Worm (Caenorhabditis elegans) whole organism, midembryonic: ENCODE results near the gene har-1.

Source experiments
- T22C8.4 ChIP-seq: fragments of 200-800 bp; sonication (Bioruptor generic); IDR thresholded peaks from 2 replicates; pipeline ENCODE4 v1.3.6; 2022; ENCODE audit warnings: missing genetic modification characterization, missing compliant biosample characterization
- cog-1 ChIP-seq: sonication (generic microtip); optimal IDR thresholded peaks from 2 replicates; lab custom pipeline; 2016; ENCODE audit warnings: missing genetic modification characterization, missing compliant biosample characterization
- flt-1 ChIP-seq: fragments of 200-800 bp; sonication (Bioruptor generic); IDR thresholded peaks from 2 replicates; pipeline ENCODE4 v1.3.6; 2022; ENCODE audit warnings: missing genetic modification characterization, missing compliant biosample characterization
- klf-2 ChIP-seq: fragments of 200-800 bp; sonication (Bioruptor generic); conservative IDR thresholded peaks from 2 replicates; pipeline ENCODE4 v1.3.6; 2022; ENCODE audit warnings: missing genetic modification reagents, missing genetic modification characterization, missing compliant biosample characterization
- med-1 ChIP-seq: sonication (generic microtip); optimal IDR thresholded peaks from 2 replicates; lab custom pipeline; 2017; ENCODE audit warnings: missing genetic modification characterization, mild to moderate bottlenecking, missing compliant biosample characterization, antibody characterized with exemption, missing genetic modification reagents; ENCODE audit not compliant: insufficient read depth
- ref-1 ChIP-seq: fragments of 200-800 bp; sonication (Bioruptor generic); conservative IDR thresholded peaks from 2 replicates; pipeline ENCODE4 v1.3.6; 2022; ENCODE audit warnings: missing genetic modification reagents, missing genetic modification characterization, missing compliant biosample characterization
- tab-1 ChIP-seq: fragments of 200-800 bp; sonication (Bioruptor generic); IDR thresholded peaks from 2 replicates; pipeline ENCODE4 v1.3.6; 2022; ENCODE audit warnings: missing genetic modification characterization, missing compliant biosample characterization
- ztf-23 ChIP-seq: fragments of 200-800 bp; sonication (Bioruptor generic); IDR thresholded peaks from 2 replicates; pipeline ENCODE4 v1.3.6; 2022; ENCODE audit warnings: missing genetic modification reagents, missing genetic modification characterization, missing compliant biosample characterization
- ztf-29 ChIP-seq: fragments of 200-800 bp; sonication (Bioruptor generic); IDR thresholded peaks from 2 replicates; pipeline ENCODE4 v1.3.6; 2022; ENCODE audit warnings: missing genetic modification reagents, missing genetic modification characterization, missing compliant biosample characterization

Gene har-1

ce11 chrIII:4153299-4153698 is 1.4 kb downstream of the har-1 start, which contains the start of gene glod-4:
glod-4 (plus strand) TSS chrIII:4153599.
- TF ChIP-seq ref-1 (GFP tag; lab: Robert Waterston, UW) (no peak), ztf-29 (no peak), ztf-23 (GFP tag; lab: Robert Waterston, UW) (no peak), tab-1 (GFP tag; lab: Robert Waterston, UW) (no peak), med-1 (GFP tag; lab: Kevin White, UChicago) (no peak), T22C8.4 (GFP tag; lab: Robert Waterston, UW) (no peak), klf-2 (no peak), cog-1 (tag; lab: Kevin White, UChicago) (no peak), flt-1 (GFP tag; lab: Robert Waterston, UW) (no peak)

ce11 chrIII:4157298-4157697 is 5.4 kb downstream of the har-1 start, which contains the start of gene C16C10.9:
C16C10.9 (minus strand) TSS chrIII:4157398.
- no peak for TF ChIP-seq ztf-23 (GFP tag; lab: Robert Waterston, UW)
- no peak for TF ChIP-seq cog-1 (tag; lab: Kevin White, UChicago)
- no peak for TF ChIP-seq med-1 (GFP tag; lab: Kevin White, UChicago)
- TF ChIP-seq tab-1 (GFP tag; lab: Robert Waterston, UW) = no peak
- TF ChIP-seq flt-1 (GFP tag; lab: Robert Waterston, UW) = no peak
- no peak for TF ChIP-seq klf-2
- no peak for TF ChIP-seq ref-1 (GFP tag; lab: Robert Waterston, UW)
- no peak for TF ChIP-seq T22C8.4 (GFP tag; lab: Robert Waterston, UW)
- no peak for TF ChIP-seq ztf-29

- TF ChIP-seq ztf-23 (GFP tag; lab: Robert Waterston, UW) (no peak), T22C8.4 (GFP tag; lab: Robert Waterston, UW) (no peak), flt-1 (GFP tag; lab: Robert Waterston, UW) (no peak), tab-1 (GFP tag; lab: Robert Waterston, UW) (no peak)
Observed at ce11 chrIII:4160937-4161336, 9.1 kb downstream of the har-1 start, which contains the start of gene C01G12.16. C01G12.16 (plus strand) TSS chrIII:4161237.

- TF ChIP-seq klf-2 (no peak), ref-1 (GFP tag; lab: Robert Waterston, UW) (no peak), flt-1 (GFP tag; lab: Robert Waterston, UW) (no peak), med-1 (GFP tag; lab: Kevin White, UChicago) (no peak), tab-1 (GFP tag; lab: Robert Waterston, UW) (no peak)
Observed at ce11 chrIII:4164071-4164470, 12.2 kb downstream of the har-1 start, which contains the start of gene C16C10.8. C16C10.8 (minus strand) TSS chrIII:4164171.

- TF ChIP-seq tab-1 (GFP tag; lab: Robert Waterston, UW) = no peak
- no peak for TF ChIP-seq ztf-23 (GFP tag; lab: Robert Waterston, UW)
- no peak for TF ChIP-seq ztf-29
- TF ChIP-seq cog-1 (tag; lab: Kevin White, UChicago) = no peak
- no peak for TF ChIP-seq ref-1 (GFP tag; lab: Robert Waterston, UW)
- no peak for TF ChIP-seq klf-2
- TF ChIP-seq T22C8.4 (GFP tag; lab: Robert Waterston, UW) = no peak
- no peak for TF ChIP-seq flt-1 (GFP tag; lab: Robert Waterston, UW)
- TF ChIP-seq med-1 (GFP tag; lab: Kevin White, UChicago) = no peak
Observed at ce11 chrIII:4166745-4167144, 14.9 kb downstream of the har-1 start, which contains the start of gene rnf-5. rnf-5 (minus strand) TSS chrIII:4166845.

ce11 chrIII:4168665-4169064 is 16.8 kb downstream of the har-1 start, which contains the start of gene ccdc-55:
ccdc-55 (minus strand) TSS chrIII:4168765.
- no peak for TF ChIP-seq T22C8.4 (GFP tag; lab: Robert Waterston, UW)
- no peak for TF ChIP-seq flt-1 (GFP tag; lab: Robert Waterston, UW)
- no peak for TF ChIP-seq klf-2
- no peak for TF ChIP-seq tab-1 (GFP tag; lab: Robert Waterston, UW)
- TF ChIP-seq ztf-23 (GFP tag; lab: Robert Waterston, UW) = no peak
- TF ChIP-seq med-1 (GFP tag; lab: Kevin White, UChicago) = no peak
- no peak for TF ChIP-seq cog-1 (tag; lab: Kevin White, UChicago)
- no peak for TF ChIP-seq ref-1 (GFP tag; lab: Robert Waterston, UW)
- TF ChIP-seq ztf-29 = no peak

- TF ChIP-seq klf-2 = peak; percentile 93
- TF ChIP-seq ztf-23 (GFP tag; lab: Robert Waterston, UW) = peak; percentile 91
- TF ChIP-seq flt-1 (GFP tag; lab: Robert Waterston, UW) = peak; percentile 95
- peak; percentile 63 for TF ChIP-seq cog-1 (tag; lab: Kevin White, UChicago)
- peak; percentile 91 for TF ChIP-seq tab-1 (GFP tag; lab: Robert Waterston, UW)
- peak; percentile 86 for TF ChIP-seq ztf-29
- peak; percentile 98 for TF ChIP-seq med-1 (GFP tag; lab: Kevin White, UChicago)
- peak; percentile 65 for TF ChIP-seq T22C8.4 (GFP tag; lab: Robert Waterston, UW)
- peak; percentile 69 for TF ChIP-seq ref-1 (GFP tag; lab: Robert Waterston, UW)
Observed at ce11 chrIII:4170903-4171377, 19.1 kb downstream of the har-1 start, which contains the start of the genes rnf-121 and C16C10.4. rnf-121 (minus strand) TSS chrIII:4170953. C16C10.4 (plus strand) TSS chrIII:4171336.

- TF ChIP-seq ref-1 (GFP tag; lab: Robert Waterston, UW) = no peak
- no peak for TF ChIP-seq cog-1 (tag; lab: Kevin White, UChicago)
- TF ChIP-seq ztf-23 (GFP tag; lab: Robert Waterston, UW) = no peak
- TF ChIP-seq klf-2 = no peak
- no peak for TF ChIP-seq med-1 (GFP tag; lab: Kevin White, UChicago)
- no peak for TF ChIP-seq T22C8.4 (GFP tag; lab: Robert Waterston, UW)
- no peak for TF ChIP-seq tab-1 (GFP tag; lab: Robert Waterston, UW)
- no peak for TF ChIP-seq flt-1 (GFP tag; lab: Robert Waterston, UW)
- TF ChIP-seq ztf-29 = no peak
Observed at ce11 chrIII:4172210-4172609, 20.4 kb downstream of the har-1 start.

ce11 chrIII:4175489-4175888 is 23.6 kb downstream of the har-1 start:
- TF ChIP-seq ztf-23 (GFP tag; lab: Robert Waterston, UW) (no peak), tab-1 (GFP tag; lab: Robert Waterston, UW) (no peak), med-1 (GFP tag; lab: Kevin White, UChicago) (no peak), T22C8.4 (GFP tag; lab: Robert Waterston, UW) (no peak), ztf-29 (no peak), klf-2 (no peak), flt-1 (GFP tag; lab: Robert Waterston, UW) (no peak), ref-1 (GFP tag; lab: Robert Waterston, UW) (no peak), cog-1 (tag; lab: Kevin White, UChicago) (no peak)
